Fruit fly (Drosophila melanogaster) whole organism, embryonic: ENCODE data around the gene CG42541.
A peak's percentile ranks its signal among the peaks of the same experiment; 100 is the strongest.

Experiments
- Awh ChIP-seq: fragments of 200-800 bp; sonication (Bioruptor generic); IDR thresholded peaks from 2 replicates; pipeline ENCODE4, ENCODE4 v1.3.6; 2022; ENCODE audit warnings: missing biosample characterization, missing genetic modification characterization
- CG10209 ChIP-seq: fragments of 200-800 bp; sonication (Bioruptor generic); optimal IDR thresholded peaks from 3 replicates; lab custom pipeline; 2017; ENCODE audit warnings: missing biosample characterization, mild to moderate bottlenecking, missing genetic modification characterization, missing genetic modification reagents
- CG10267 ChIP-seq: fragments of 200-800 bp; sonication (Bioruptor generic); optimal IDR thresholded peaks from 2 replicates; lab custom pipeline; 2018; ENCODE audit warnings: missing biosample characterization, mild to moderate bottlenecking, missing genetic modification characterization, moderate library complexity
- CG10321 ChIP-seq: fragments of 200-800 bp; sonication (Bioruptor generic); IDR thresholded peaks from 2 replicates; pipeline ENCODE4 v1.3.6; 2022; ENCODE audit warnings: missing biosample characterization, missing genetic modification characterization
- CG10565 ChIP-seq: fragments of 200-800 bp; sonication (Bioruptor generic); optimal IDR thresholded peaks from 3 replicates; lab custom pipeline; 2016; ENCODE audit warnings: missing biosample characterization, mild to moderate bottlenecking, missing genetic modification characterization
- CG11723 ChIP-seq: fragments of 200-800 bp; sonication (Bioruptor generic); optimal IDR thresholded peaks from 2 replicates; lab custom pipeline; 2017; ENCODE audit warnings: missing biosample characterization, mild to moderate bottlenecking, missing genetic modification characterization
- CG12942 ChIP-seq: fragments of 200-800 bp; sonication (Bioruptor generic); optimal IDR thresholded peaks from 3 replicates; lab custom pipeline; 2016; ENCODE audit warnings: missing biosample characterization, missing genetic modification characterization
- CG13424 ChIP-seq: fragments of 200-800 bp; sonication (Bioruptor generic); optimal IDR thresholded peaks from 2 replicates; lab custom pipeline; 2019; ENCODE audit warnings: missing biosample characterization, mild to moderate bottlenecking, missing genetic modification characterization, moderate library complexity
- CG14441 ChIP-seq: fragments of 200-800 bp; sonication (Bioruptor generic); IDR thresholded peaks from 2 replicates; pipeline ENCODE4 v1.3.6; 2022; ENCODE audit warnings: missing biosample characterization, missing genetic modification characterization
- CG17612 ChIP-seq: fragments of 200-800 bp; sonication (Bioruptor generic); IDR thresholded peaks from 2 replicates; pipeline ENCODE4 v1.3.6; 2022; ENCODE audit warnings: missing biosample characterization, missing genetic modification characterization
- CG18011 ChIP-seq: fragments of 200-800 bp; sonication (Bioruptor generic); optimal IDR thresholded peaks from 2 replicates; lab custom pipeline; 2017; ENCODE audit warnings: missing biosample characterization, missing genetic modification characterization, mild to moderate bottlenecking, moderate library complexity, missing genotype
- CG2129 ChIP-seq: fragments of 200-800 bp; sonication (Bioruptor generic); IDR thresholded peaks from 2 replicates; pipeline ENCODE4 v1.3.6; 2022; ENCODE audit warnings: missing biosample characterization, missing genetic modification characterization; ENCODE audit not compliant: partially characterized antibody
- CG2199 ChIP-seq: fragments of 200-800 bp; sonication (Bioruptor generic); IDR thresholded peaks from 3 replicates; pipeline ENCODE4 v1.3.6; 2022; ENCODE audit warnings: missing biosample characterization, missing genetic modification characterization
- CG30020 ChIP-seq: fragments of 200-800 bp; optimal IDR thresholded peaks from 2 replicates; lab custom pipeline; 2019; ENCODE audit warnings: missing biosample characterization, mild to moderate bottlenecking, missing genetic modification characterization, moderate library complexity
- CG3407 ChIP-seq: fragments of 200-800 bp; sonication (Bioruptor generic); optimal IDR thresholded peaks from 2 replicates; lab custom pipeline; 2018; ENCODE audit warnings: missing biosample characterization, mild to moderate bottlenecking, missing genetic modification characterization
- CG34224 ChIP-seq: fragments of 200-800 bp; sonication (Bioruptor generic); IDR thresholded peaks from 3 replicates; pipeline ENCODE4 v1.3.6; 2022; ENCODE audit warnings: missing biosample characterization, missing genetic modification characterization; ENCODE audit not compliant: partially characterized antibody
- CG4617 ChIP-seq: fragments of 200-800 bp; sonication (Bioruptor generic); optimal IDR thresholded peaks from 3 replicates; lab custom pipeline; 2016; ENCODE audit warnings: missing biosample characterization, missing genetic modification characterization, borderline replicate concordance
- CG7839 ChIP-seq: fragments of 200-800 bp; sonication (Bioruptor generic); optimal IDR thresholded peaks from 3 replicates; lab custom pipeline; 2018; ENCODE audit warnings: missing biosample characterization, mild to moderate bottlenecking, missing genetic modification characterization, moderate library complexity
- Chrac-16 ChIP-seq: fragments of 200-800 bp; sonication (Bioruptor generic); optimal IDR thresholded peaks from 3 replicates; lab custom pipeline; 2016; ENCODE audit warnings: missing biosample characterization, missing genetic modification characterization
- E2f2 ChIP-seq: fragments of 200-800 bp; sonication (Bioruptor generic); IDR thresholded peaks from 2 replicates; pipeline ENCODE4 v1.3.6; 2022; ENCODE audit warnings: missing biosample characterization, missing genetic modification characterization
- Eip74EF ChIP-seq, 2 experiments: fragments of 200-800 bp in 1 of 2; fragments of >200 bp in 1 of 2; sonication (Bioruptor generic) in 1 of 2; optimal IDR thresholded peaks; 2 replicates each; lab custom pipeline; 2017 to 2019; ENCODE audit warnings: missing biosample characterization in 2 of 2, missing genetic modification characterization in 2 of 2, mild to moderate bottlenecking in 1 of 2, moderate library complexity in 1 of 2
- Hey ChIP-seq: fragments of 200-800 bp; sonication (Bioruptor generic); optimal IDR thresholded peaks from 3 replicates; lab custom pipeline; 2018; ENCODE audit warnings: missing biosample characterization, mild to moderate bottlenecking, missing genetic modification characterization
- Hsf ChIP-seq: fragments of 200-800 bp; sonication (Bioruptor generic); optimal IDR thresholded peaks from 3 replicates; lab custom pipeline; 2016; ENCODE audit warnings: missing biosample characterization, missing genetic modification characterization
- Lhr ChIP-seq: fragments of 200-800 bp; sonication (Bioruptor generic); optimal IDR thresholded peaks from 3 replicates; lab custom pipeline; 2017; ENCODE audit warnings: mild to moderate bottlenecking, missing biosample characterization, missing genetic modification reagents, missing genetic modification characterization
- Med ChIP-seq: fragments of 200-800 bp; sonication (Bioruptor generic); peaks from one replicate; lab custom pipeline; 2016; ENCODE audit warnings: missing biosample characterization, missing genetic modification characterization, mild to moderate bottlenecking, inconsistent platforms, moderate library complexity
- NFAT ChIP-seq: fragments of 200-800 bp; sonication (Bioruptor generic); IDR thresholded peaks from 2 replicates; pipeline ENCODE4 v1.3.6; 2022; ENCODE audit warnings: missing biosample characterization, missing genetic modification characterization
- NK7.1 ChIP-seq: fragments of 200-800 bp; sonication (Bioruptor generic); optimal IDR thresholded peaks from 3 replicates; lab custom pipeline; 2016; ENCODE audit warnings: missing biosample characterization, missing genetic modification characterization
- Pdp1 ChIP-seq, 2 experiments: fragments of 200-800 bp; sonication (Bioruptor generic); optimal IDR thresholded peaks; 3 replicates each; lab custom pipeline; 2016; ENCODE audit warnings: missing biosample characterization in 2 of 2, missing genetic modification characterization in 2 of 2, mild to moderate bottlenecking in 1 of 2, moderate library complexity in 1 of 2
- Scr ChIP-seq: fragments of 200-800 bp; sonication (Bioruptor generic); IDR thresholded peaks from 2 replicates; pipeline ENCODE4 v1.3.6; 2022; ENCODE audit warnings: missing biosample characterization, missing genetic modification characterization; ENCODE audit not compliant: partially characterized antibody
- Taf1 ChIP-seq: fragments of 200-800 bp; sonication (Bioruptor generic); IDR thresholded peaks from 2 replicates; pipeline ENCODE4 v1.3.6; 2022; ENCODE audit warnings: missing biosample characterization, missing genetic modification characterization
- Usf ChIP-seq: fragments of 200-800 bp; sonication (Bioruptor generic); optimal IDR thresholded peaks from 2 replicates; lab custom pipeline; 2017; ENCODE audit warnings: missing genotype, missing biosample characterization, missing genetic modification characterization
- crol ChIP-seq: fragments of 200-800 bp; sonication (Bioruptor generic); IDR thresholded peaks from 2 replicates; pipeline ENCODE4 v1.3.6; 2022; ENCODE audit warnings: missing biosample characterization, missing genetic modification characterization
- hkb ChIP-seq, 2 experiments: fragments of 200-800 bp in 1 of 2; fragments of >200 bp in 1 of 2; sonication (Bioruptor generic) in 1 of 2; IDR thresholded peaks in 1 of 2; optimal IDR thresholded peaks in 1 of 2; 2 replicates each; pipeline versions ENCODE4 v1.3.6 to Lab custom; 2017 to 2022; ENCODE audit warnings: missing biosample characterization in 1 of 2, missing genetic modification characterization in 1 of 2
- ken ChIP-seq: fragments of 200-800 bp; sonication (Bioruptor generic); IDR thresholded peaks from 3 replicates; pipeline ENCODE4 v1.3.6; 2022; ENCODE audit warnings: missing biosample characterization, missing genetic modification characterization
- pnt ChIP-seq: fragments of 200-800 bp; sonication (Bioruptor generic); optimal IDR thresholded peaks from 3 replicates; lab custom pipeline; 2016; ENCODE audit warnings: missing biosample characterization, missing genetic modification characterization
- prd ChIP-seq, 3 experiments: fragments of >200 bp in 2 of 3; fragments of 200-800 bp in 1 of 3; sonication (Bioruptor generic) in 1 of 3; optimal IDR thresholded peaks in 2 of 3; IDR thresholded peaks in 1 of 3; 2 replicates in 2 of 3; 3 replicates in 1 of 3; pipeline versions ENCODE4 v1.3.6 to Lab custom; 2017 to 2022; ENCODE audit warnings: missing biosample characterization in 1 of 3, missing genetic modification characterization in 1 of 3
- rib ChIP-seq: fragments of 200-800 bp; sonication (Bioruptor generic); IDR thresholded peaks from 2 replicates; pipeline ENCODE4 v1.3.6; 2022; ENCODE audit warnings: missing biosample characterization, missing genetic modification characterization
- row ChIP-seq: fragments of 200-800 bp; sonication (Bioruptor generic); IDR thresholded peaks from 3 replicates; pipeline ENCODE4 v1.3.6; 2022; ENCODE audit warnings: missing biosample characterization, missing genetic modification characterization
- slou ChIP-seq: fragments of 200-800 bp; sonication (Bioruptor generic); optimal IDR thresholded peaks from 3 replicates; lab custom pipeline; 2016; ENCODE audit warnings: missing biosample characterization, missing genetic modification characterization
- sna ChIP-seq: fragments of 200-800 bp; sonication (Bioruptor generic); IDR thresholded peaks from 2 replicates; pipeline ENCODE4 v1.3.6; 2022; ENCODE audit warnings: missing biosample characterization, missing genetic modification characterization; ENCODE audit not compliant: partially characterized antibody
- sob ChIP-seq: fragments of 200-800 bp; sonication (Bioruptor generic); IDR thresholded peaks from 2 replicates; pipeline ENCODE4 v1.3.6; 2022; ENCODE audit warnings: missing biosample characterization, missing genetic modification characterization
- stwl ChIP-seq: fragments of 200-800 bp; sonication (Bioruptor generic); optimal IDR thresholded peaks from 3 replicates; lab custom pipeline; 2018; ENCODE audit warnings: missing biosample characterization, mild to moderate bottlenecking, missing genetic modification characterization, moderate library complexity
- tgo ChIP-seq: fragments of 200-800 bp; sonication (Bioruptor generic); IDR thresholded peaks from 3 replicates; pipeline ENCODE4 v1.3.6; 2022; ENCODE audit warnings: missing biosample characterization, missing genetic modification characterization
- tup ChIP-seq: fragments of 200-800 bp; sonication (Bioruptor generic); optimal IDR thresholded peaks from 2 replicates; lab custom pipeline; 2016; ENCODE audit warnings: missing biosample characterization, mild to moderate bottlenecking, missing genetic modification characterization, moderate library complexity
- unc-4 ChIP-seq: fragments of 200-800 bp; sonication (Bioruptor generic); IDR thresholded peaks from 2 replicates; pipeline ENCODE4 v1.3.6; 2022; ENCODE audit warnings: missing biosample characterization, missing genetic modification characterization; ENCODE audit not compliant: partially characterized antibody
- vnd ChIP-seq: fragments of 200-800 bp; sonication (Bioruptor generic); IDR thresholded peaks from 3 replicates; pipeline ENCODE4 v1.3.6; 2022; ENCODE audit warnings: missing biosample characterization, missing genetic modification characterization; ENCODE audit not compliant: partially characterized antibody
- wdn ChIP-seq: fragments of 200-800 bp; sonication (Bioruptor generic); IDR thresholded peaks from 2 replicates; pipeline ENCODE4 v1.3.6; 2022; ENCODE audit warnings: missing biosample characterization, missing genetic modification characterization

Gene CG42541

dm6 chrX:3968346-3969044, 38.1 kb upstream of the CG42541 start, which contains the start of gene CG6428 (continued):
- TF ChIP-seq Med (GFP tag; lab: Kevin White, UChicago) = peak; percentile 88
- TF ChIP-seq CG12942 (GFP tag; lab: Kevin White, UChicago) = peak; percentile 42
- TF ChIP-seq CG14441 (GFP tag; lab: Robert Waterston, UW) = no peak
- TF ChIP-seq Chrac-16 (GFP tag; lab: Kevin White, UChicago) = peak; percentile 33
- no peak for TF ChIP-seq CG3407
- peak; percentile 44 for TF ChIP-seq CG13424 (tag; lab: Kevin White, UChicago)
- peak; percentile 80 for TF ChIP-seq stwl
- peak; percentile 30 for TF ChIP-seq CG10209
- no peak for TF ChIP-seq CG17612 (GFP tag; lab: Robert Waterston, UW)
- peak; percentile 3 for TF ChIP-seq Hey
- TF ChIP-seq vnd (GFP tag; lab: Robert Waterston, UW) = peak; percentile 65
- TF ChIP-seq Awh (GFP tag; lab: Robert Waterston, UW) = no peak
- no peak for TF ChIP-seq CG2199
- TF ChIP-seq sna (GFP tag; lab: Robert Waterston, UW) = peak; percentile 69
- TF ChIP-seq Usf = peak; percentile 7
- TF ChIP-seq prd (optimal IDR thresholded peaks at IDR 0.05; lab: Kevin White, UChicago) = no peak
- peak; percentile 55; the same call in 1 of the 3 replicates for TF ChIP-seq prd (GFP tag; IDR thresholded peaks at IDR 0.05; lab: Robert Waterston, UW)
- no peak for TF ChIP-seq NK7.1 (GFP tag; lab: Kevin White, UChicago)
- peak; percentile 54; the same call in 2 of the 3 replicates for TF ChIP-seq row (GFP tag; lab: Robert Waterston, UW)
- no peak for TF ChIP-seq CG7839 (tag; lab: Kevin White, UChicago)
- TF ChIP-seq CG11723 (GFP tag; lab: Kevin White, UChicago) = no peak
- TF ChIP-seq slou (GFP tag; lab: Kevin White, UChicago) = no peak
- TF ChIP-seq tgo = peak; percentile 37
- TF ChIP-seq wdn (GFP tag; lab: Robert Waterston, UW) = no peak
- peak; percentile 87 for TF ChIP-seq E2f2 (GFP tag; lab: Robert Waterston, UW)
- TF ChIP-seq sob (GFP tag; lab: Robert Waterston, UW) = peak; percentile 67; the same call in 1 of the 2 replicates
- TF ChIP-seq CG10565 (GFP tag; lab: Kevin White, UChicago) = no peak
- TF ChIP-seq CG2129 = no peak
- TF ChIP-seq NFAT (GFP tag; lab: Robert Waterston, UW) = peak; percentile 24; the same call in 1 of the 2 replicates
- TF ChIP-seq Scr = peak; percentile 68
- no peak for TF ChIP-seq tup (GFP tag; lab: Kevin White, UChicago)
- no peak for TF ChIP-seq crol (GFP tag; lab: Robert Waterston, UW)
- TF ChIP-seq CG10321 (GFP tag; lab: Robert Waterston, UW) = no peak
- TF ChIP-seq rib (GFP tag; lab: Robert Waterston, UW) = no peak
- peak; percentile 67; the same call in 2 of the 3 replicates for TF ChIP-seq CG34224
- TF ChIP-seq CG4617 = peak; percentile 13
- TF ChIP-seq Eip74EF (GFP tag; optimal IDR thresholded peaks at IDR 0.05; lab: Kevin White, UChicago) = no peak
- TF ChIP-seq Lhr = peak; percentile 83
- peak; percentile 30 for TF ChIP-seq Hsf (GFP tag; lab: Kevin White, UChicago)
- peak in 1 of 2 experiments; percentile 7 for TF ChIP-seq Pdp1 (GFP tag; optimal IDR thresholded peaks at IDR 0.05; lab: Kevin White, UChicago)
- TF ChIP-seq CG30020 (tag; lab: Kevin White, UChicago) = no peak
- no peak for TF ChIP-seq pnt (GFP tag; lab: Kevin White, UChicago)
- TF ChIP-seq CG18011 (GFP tag; lab: Kevin White, UChicago) = peak; percentile 5
- 0 out of 3 replicates have a peak, but pooled peaks have one; percentile 43 for TF ChIP-seq ken (GFP tag; lab: Robert Waterston, UW)
- peak; percentile 93 for TF ChIP-seq CG10267
- TF ChIP-seq hkb (optimal IDR thresholded peaks at IDR 0.05; lab: Kevin White, UChicago) = no peak
- no peak for TF ChIP-seq hkb (GFP tag; IDR thresholded peaks at IDR 0.05; lab: Robert Waterston, UW)
- peak; percentile 71 for TF ChIP-seq unc-4
- TF ChIP-seq Taf1 (GFP tag; lab: Robert Waterston, UW) = no peak
